Fruit fly (Drosophila melanogaster): ENCODE results near the gene CG33493.

DNA sequence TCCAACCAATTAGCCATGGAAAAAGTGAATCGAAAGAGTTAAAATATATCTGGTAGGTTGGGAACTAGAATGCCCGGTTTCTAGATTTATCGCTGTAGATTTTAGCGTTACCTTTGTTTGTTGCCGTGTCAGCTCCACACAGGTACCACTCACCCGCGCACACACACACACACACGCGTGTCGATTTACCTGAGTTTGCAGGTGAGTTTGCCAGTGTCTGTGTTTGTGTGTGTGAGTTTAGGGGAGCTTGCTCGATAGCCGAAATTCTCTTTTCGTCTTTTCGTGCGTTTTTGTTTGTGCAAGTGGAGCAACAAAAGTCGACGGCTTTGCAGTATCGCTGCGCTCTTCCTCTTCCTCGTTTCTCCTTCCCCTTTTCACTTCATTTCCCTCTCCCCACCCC is 25.6 kb downstream of the CG33493 start:
- TF ChIP-seq ovo (GFP tag; optimal IDR thresholded peaks at IDR 0.05) (no peak), CG5204 (GFP tag; optimal IDR thresholded peaks at IDR 0.05) (no peak), CG7101 (tag; optimal IDR thresholded peaks at IDR 0.05) (no peak), toe (GFP tag; optimal IDR thresholded peaks at IDR 0.05) (no peak), pad (GFP tag; optimal IDR thresholded peaks at IDR 0.05) (no peak), Hr96 (GFP tag; optimal IDR thresholded peaks at IDR 0.05) (no peak), CG14711 (tag; optimal IDR thresholded peaks at IDR 0.05) (no peak)
